Worm (Caenorhabditis elegans) whole organism, L4 larva: ENCODE data around the gene ztf-16.

Experiments
- F26F4.8 ChIP-seq: fragments of 200-800 bp; sonication (Bioruptor generic); conservative IDR thresholded peaks from 2 replicates; pipeline ENCODE4 v1.3.6; 2022; ENCODE audit warnings: missing genetic modification characterization, missing compliant biosample characterization
- R02D3.7 ChIP-seq: fragments of 150-350 bp; sonication (generic microtip); optimal IDR thresholded peaks from 3 replicates; lab custom pipeline; 2014; ENCODE audit warnings: missing biosample characterization, missing genetic modification characterization
- T20F7.1 ChIP-seq: fragments of 200-800 bp; sonication (Bioruptor generic); optimal IDR thresholded peaks from 2 replicates; lab custom pipeline; 2018; ENCODE audit warnings: mild to moderate bottlenecking, missing genetic modification characterization, missing compliant biosample characterization
- T26A8.4 ChIP-seq: fragments of 200-800 bp; sonication (Bioruptor generic); IDR thresholded peaks from 2 replicates; pipeline ENCODE4 v1.3.6; 2022; ENCODE audit warnings: missing genetic modification characterization, missing compliant biosample characterization
- Y5F2A.4 ChIP-seq: fragments of 200-800 bp; sonication (Bioruptor generic); optimal IDR thresholded peaks from 2 replicates; lab custom pipeline; 2018; ENCODE audit warnings: mild to moderate bottlenecking, missing genetic modification characterization, missing compliant biosample characterization
- ZK546.5 ChIP-seq, 2 experiments: sonication (generic microtip); optimal IDR thresholded peaks; 2 replicates each; lab custom pipeline; 2017; ENCODE audit warnings: missing biosample characterization in 2 of 2, missing genetic modification characterization in 2 of 2
- aha-1 ChIP-seq: fragments of 150-350 bp; peaks from one replicate; lab custom pipeline; 2014; ENCODE audit warnings: missing biosample characterization, missing genetic modification characterization
- aly-2 ChIP-seq: sonication (generic microtip); optimal IDR thresholded peaks from 2 replicates; lab custom pipeline; 2018; ENCODE audit warnings: missing biosample characterization, missing genetic modification characterization
- attf-4 ChIP-seq: sonication (generic microtip); optimal IDR thresholded peaks from 3 replicates; lab custom pipeline; 2017; ENCODE audit warnings: missing biosample characterization, missing genetic modification characterization
- ceh-28 ChIP-seq: fragments of 150-350 bp; optimal IDR thresholded peaks from 2 replicates; lab custom pipeline; 2014; ENCODE audit warnings: missing biosample characterization, missing genetic modification reagents, missing genetic modification characterization
- ceh-32 ChIP-seq: sonication (generic microtip); optimal IDR thresholded peaks from 2 replicates; lab custom pipeline; 2016; ENCODE audit warnings: mild to moderate bottlenecking, missing genetic modification characterization, missing compliant biosample characterization; ENCODE audit not compliant: poor library complexity
- ceh-44 ChIP-seq: fragments of 200-800 bp; sonication (Bioruptor generic); IDR thresholded peaks from 2 replicates; pipeline ENCODE4 v1.3.6; 2022; ENCODE audit warnings: missing genetic modification reagents, missing genetic modification characterization, missing compliant biosample characterization
- ces-1 ChIP-seq: fragments of 150-350 bp; sonication (generic microtip); optimal IDR thresholded peaks from 4 replicates; lab custom pipeline; 2014; ENCODE audit warnings: missing biosample characterization, missing genetic modification reagents, missing genetic modification characterization
- daf-12 ChIP-seq: fragments of 150-350 bp; optimal IDR thresholded peaks from 2 replicates; lab custom pipeline; 2014; ENCODE audit warnings: missing biosample characterization, missing genetic modification reagents, missing genetic modification characterization
- egl-27 ChIP-seq: sonication (generic microtip); optimal IDR thresholded peaks from 3 replicates; lab custom pipeline; 2017; ENCODE audit warnings: missing biosample characterization, missing genetic modification reagents, missing genetic modification characterization
- egl-43 ChIP-seq: fragments of 200-800 bp; sonication (Bioruptor generic); IDR thresholded peaks from 2 replicates; pipeline ENCODE4 v1.3.6; 2022; ENCODE audit warnings: missing genetic modification reagents, missing genetic modification characterization, missing compliant biosample characterization
- hlh-30 ChIP-seq: sonication (generic microtip); optimal IDR thresholded peaks from 2 replicates; lab custom pipeline; 2017; ENCODE audit warnings: antibody characterized with exemption, mild to moderate bottlenecking, missing genetic modification characterization, missing compliant biosample characterization; ENCODE audit not compliant: insufficient read depth
- lin-1 ChIP-seq: fragments of 200-800 bp; sonication (Bioruptor generic); IDR thresholded peaks from 2 replicates; pipeline ENCODE4 v1.3.6; 2022; ENCODE audit warnings: missing genetic modification reagents, missing genetic modification characterization, missing compliant biosample characterization
- lin-13 ChIP-seq: fragments of 150-350 bp; optimal IDR thresholded peaks from 2 replicates; lab custom pipeline; 2014; ENCODE audit warnings: missing biosample characterization, missing genetic modification reagents, missing genetic modification characterization
- madf-9 ChIP-seq: fragments of 200-800 bp; sonication (Bioruptor generic); conservative IDR thresholded peaks from 2 replicates; pipeline ENCODE4 v1.3.6; 2022; ENCODE audit warnings: missing genetic modification reagents, missing genetic modification characterization, missing compliant biosample characterization
- mdt-29 ChIP-seq: fragments of 200-800 bp; sonication (Bioruptor generic); IDR thresholded peaks from 2 replicates; pipeline ENCODE4 v1.3.6; 2022; ENCODE audit warnings: missing genetic modification reagents, missing genetic modification characterization, missing compliant biosample characterization
- mep-1 ChIP-seq: fragments of 150-350 bp; sonication (generic microtip); optimal IDR thresholded peaks from 3 replicates; lab custom pipeline; 2014; ENCODE audit warnings: missing biosample characterization, missing genetic modification characterization
- mxl-2 ChIP-seq: fragments of 200-800 bp; sonication (Bioruptor generic); conservative IDR thresholded peaks from 2 replicates; pipeline ENCODE4 v1.3.6; 2022; ENCODE audit warnings: missing genetic modification reagents, missing genetic modification characterization, missing compliant biosample characterization
- mxl-3 ChIP-seq: fragments of 200-800 bp; sonication (Bioruptor generic); optimal IDR thresholded peaks from 2 replicates; lab custom pipeline; 2018; ENCODE audit warnings: mild to moderate bottlenecking, missing genetic modification characterization, missing compliant biosample characterization
- nhr-237 ChIP-seq: sonication (generic microtip); optimal IDR thresholded peaks from 2 replicates; lab custom pipeline; 2017; ENCODE audit warnings: missing biosample characterization, missing genetic modification characterization
- nhr-42 ChIP-seq: fragments of 200-800 bp; sonication (Bioruptor generic); IDR thresholded peaks from 2 replicates; pipeline ENCODE4 v1.3.6; 2022; ENCODE audit warnings: missing genetic modification characterization, missing compliant biosample characterization
- nhr-48 ChIP-seq: sonication (generic microtip); optimal IDR thresholded peaks from 2 replicates; lab custom pipeline; 2016; ENCODE audit warnings: mild to moderate bottlenecking, missing genetic modification characterization, missing compliant biosample characterization
- nhr-6 ChIP-seq: fragments of 150-350 bp; optimal IDR thresholded peaks from 2 replicates; lab custom pipeline; 2014; ENCODE audit warnings: missing biosample characterization, missing genetic modification characterization
- set-16 ChIP-seq: fragments of 200-800 bp; sonication (Bioruptor generic); IDR thresholded peaks from 2 replicates; pipeline ENCODE4 v1.3.6; 2022; ENCODE audit warnings: missing genetic modification reagents, missing genetic modification characterization, missing compliant biosample characterization
- spr-1 ChIP-seq: sonication (generic microtip); optimal IDR thresholded peaks from 2 replicates; lab custom pipeline; 2016; ENCODE audit warnings: mild to moderate bottlenecking, missing genetic modification characterization, missing compliant biosample characterization
- unc-62 ChIP-seq, 3 experiments: fragments of 150-350 bp in 1 of 3; sonication (generic microtip); optimal IDR thresholded peaks in 2 of 3; peaks in 1 of 3; 1 replicate in 1 of 3; 2 replicates in 2 of 3; lab custom pipeline; 2014 to 2017; ENCODE audit warnings: missing biosample characterization in 3 of 3, missing genetic modification characterization in 3 of 3, missing genetic modification reagents in 3 of 3, missing genotype in 1 of 3
- vab-7 ChIP-seq: fragments of 200-800 bp; sonication (Bioruptor generic); IDR thresholded peaks from 2 replicates; pipeline ENCODE4 v1.3.6; 2022; ENCODE audit warnings: missing genetic modification reagents, missing genetic modification characterization, missing compliant biosample characterization
- zip-2 ChIP-seq: fragments of 150-350 bp; optimal IDR thresholded peaks from 2 replicates; lab custom pipeline; 2014; ENCODE audit warnings: missing biosample characterization, missing genetic modification characterization
- ztf-11 ChIP-seq: fragments of 150-350 bp; optimal IDR thresholded peaks from 2 replicates; lab custom pipeline; 2014; ENCODE audit warnings: missing biosample characterization, missing genetic modification characterization

The ztf-16 gene

DNA sequence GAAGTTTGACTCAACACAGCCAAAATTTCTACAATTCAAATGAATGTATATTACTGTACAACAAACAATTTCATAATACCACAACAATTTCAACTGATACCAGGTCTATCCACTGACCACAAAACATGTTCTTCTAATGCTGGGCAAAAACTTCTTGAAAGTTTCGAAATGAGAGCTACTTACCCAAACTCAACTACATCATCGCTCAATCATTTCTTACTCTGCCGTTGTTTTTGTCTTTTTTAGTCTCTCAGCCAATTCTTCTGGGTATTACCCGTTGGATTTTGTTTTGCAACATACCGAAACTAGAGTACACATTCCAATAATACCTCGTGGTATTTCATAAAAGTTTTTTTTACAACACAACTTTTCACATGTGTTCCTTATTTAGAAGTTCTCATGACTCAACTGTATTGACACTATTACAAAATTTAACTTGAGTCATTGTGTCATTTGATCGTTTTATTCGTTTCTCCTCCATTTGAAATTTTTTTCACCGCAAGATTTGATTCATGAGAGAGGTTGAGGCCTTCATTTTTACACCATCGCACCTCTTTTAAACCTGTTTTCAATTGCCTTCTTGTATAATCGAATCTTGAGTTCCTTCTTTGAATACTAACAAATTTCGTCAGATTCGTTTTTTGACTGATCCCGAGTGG is 28.1 kb downstream of the ztf-16 start, which contains the start of gene F43C9.2:
Gene F43C9.2, plus strand, starts transcription at position 497 of the 659 bp plus-strand sequence.
- no peak for TF ChIP-seq attf-4 (tag; lab: Kevin White, UChicago)
- TF ChIP-seq ztf-11 (tag; lab: Kevin White, UChicago), result no peak
- no peak for TF ChIP-seq nhr-48 (tag; lab: Kevin White, UChicago)
- TF ChIP-seq ceh-28, result no peak
- peak; percentile 92 for TF ChIP-seq aha-1 (tag; lab: Kevin White, UChicago)
- peak in 1 of 2 experiments; percentile 56 for TF ChIP-seq unc-62 (GFP tag; optimal IDR thresholded peaks at IDR 0.05 in 1 of 2; lab: Kevin White, UChicago)
- TF ChIP-seq unc-62 (tag; optimal IDR thresholded peaks at IDR 0.05; lab: Kevin White, UChicago), result no peak
- peak; percentile 17 for TF ChIP-seq hlh-30
- no peak for TF ChIP-seq R02D3.7 (tag; lab: Kevin White, UChicago)
- no peak for TF ChIP-seq mdt-29 (GFP tag; lab: Robert Waterston, UW)
- TF ChIP-seq, all 104 proteins: peak for 3

DNA sequence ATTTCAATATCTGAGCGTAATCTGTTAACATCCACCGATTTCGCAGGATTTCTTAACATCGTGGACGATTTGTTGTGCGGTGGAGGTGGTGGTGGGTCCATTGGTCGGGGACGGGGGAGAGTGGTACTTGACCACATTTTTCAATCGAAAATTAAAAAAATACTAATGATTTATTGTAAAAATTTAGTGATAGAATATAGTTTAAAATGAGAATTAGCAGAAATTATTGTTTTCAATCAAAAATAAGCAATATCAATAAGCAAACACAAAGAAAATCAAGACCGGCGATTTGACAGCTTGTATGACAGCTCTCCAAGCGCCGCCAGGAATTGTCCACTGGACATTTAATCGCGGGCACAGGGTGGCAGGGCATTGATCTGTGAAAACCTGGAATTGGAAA is 29.1 kb downstream of the ztf-16 start, which contains the start of gene hum-10:
Gene hum-10, minus strand, starts transcription at position 101 of the 400 bp plus-strand sequence.
- TF ChIP-seq ceh-32 (tag; lab: Kevin White, UChicago), result no peak

DNA sequence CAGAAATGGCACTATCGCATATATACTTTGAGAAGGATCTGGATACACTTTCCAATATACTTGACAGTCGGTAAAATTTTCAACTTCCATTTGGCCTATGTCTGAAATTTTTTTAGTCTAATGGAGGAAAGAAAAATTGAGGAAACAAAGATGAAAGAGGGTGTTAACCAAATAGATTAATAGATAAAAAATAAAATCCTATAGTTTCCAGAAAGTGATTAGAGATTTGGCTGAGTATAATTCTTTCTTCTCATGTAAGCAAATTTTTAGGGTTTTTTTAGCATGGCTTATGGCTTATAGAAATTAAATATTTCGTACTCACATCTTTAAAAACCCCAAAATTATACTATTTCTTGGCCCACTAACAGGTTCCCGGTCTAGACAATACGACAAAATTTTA is 41.5 kb downstream of the ztf-16 start, which contains the start of gene npr-1:
Gene npr-1, minus strand, starts transcription at position 101 of the 400 bp plus-strand sequence.
- TF ChIP-seq Y5F2A.4 (GFP tag; lab: Kevin White, UChicago) (no peak), ceh-44 (GFP tag; lab: Robert Waterston, UW) (no peak), daf-12 (no peak), T20F7.1 (GFP tag; lab: Kevin White, UChicago) (no peak), ces-1 (GFP tag; lab: Kevin White, UChicago) (no peak), nhr-6 (tag; lab: Kevin White, UChicago) (no peak), attf-4 (tag; lab: Kevin White, UChicago) (no peak), lin-1 (GFP tag; lab: Robert Waterston, UW) (no peak), egl-43 (GFP tag; lab: Robert Waterston, UW) (no peak), spr-1 (tag; lab: Kevin White, UChicago) (no peak), egl-27 (tag; lab: Kevin White, UChicago) (no peak), mdt-29 (GFP tag; lab: Robert Waterston, UW) (no peak), ZK546.5 (tag; optimal IDR thresholded peaks at IDR 0.05; lab: Kevin White, UChicago) (no peak), vab-7 (no peak), lin-13 (GFP tag; lab: Kevin White, UChicago) (no peak), zip-2 (tag; lab: Kevin White, UChicago) (no peak)

DNA sequence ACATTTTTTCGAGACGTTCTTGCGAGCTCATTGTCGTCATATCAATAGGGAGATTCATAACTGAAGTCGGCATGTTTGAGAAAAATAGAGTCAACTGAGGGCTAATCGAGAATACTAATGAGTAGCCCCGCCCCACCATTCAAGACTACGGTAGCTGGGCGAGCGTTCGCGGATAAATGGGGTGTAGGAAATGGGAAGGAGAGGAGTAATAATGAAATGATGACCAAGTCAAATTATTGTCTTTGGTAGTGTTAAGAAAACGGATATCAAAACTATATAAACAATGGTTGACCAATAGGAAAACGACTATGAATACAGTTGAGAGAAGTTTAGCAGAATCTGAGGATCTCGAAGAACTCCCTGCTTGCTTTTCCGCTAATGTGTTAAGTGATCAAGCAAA is 49.8 kb downstream of the ztf-16 start, which contains the start of gene mls-2:
Gene mls-2, minus strand, starts transcription at position 101 of the 400 bp plus-strand sequence.
- no peak for TF ChIP-seq nhr-237 (tag; lab: Kevin White, UChicago)
- TF ChIP-seq mxl-3 (GFP tag; lab: Kevin White, UChicago), result no peak
- no peak for TF ChIP-seq mep-1 (tag; lab: Kevin White, UChicago)
- no peak for TF ChIP-seq Y5F2A.4 (GFP tag; lab: Kevin White, UChicago)
- TF ChIP-seq set-16, result no peak
- TF ChIP-seq T26A8.4 (GFP tag; lab: Robert Waterston, UW), result no peak
- TF ChIP-seq madf-9 (GFP tag; lab: Robert Waterston, UW), result no peak
- no peak for TF ChIP-seq F26F4.8 (GFP tag; lab: Robert Waterston, UW)
- no peak for TF ChIP-seq nhr-42 (GFP tag; lab: Robert Waterston, UW)
- TF ChIP-seq aly-2 (tag; lab: Kevin White, UChicago), result no peak
- TF ChIP-seq mxl-2, result no peak
